Worm (Caenorhabditis elegans): Measurements from ENCODE around the gene clec-212.

Gene clec-212

ce11 chrV:7575563-7575962 is 5.4 kb upstream of the clec-212 start, which contains the start of the genes snu-66 and ints-9 (continued):
- peak; percentile 46 for TF ChIP-seq irx-1 (tag; optimal IDR thresholded peaks at IDR 0.05)
- TF ChIP-seq rnt-1 (tag; optimal IDR thresholded peaks at IDR 0.05): peak; percentile 79
- peak; percentile 27 for TF ChIP-seq ceh-8 (GFP tag; optimal IDR thresholded peaks at IDR 0.05)
- no peak for TF ChIP-seq unc-98 (GFP tag; IDR thresholded peaks at IDR 0.05)
- peak; percentile 66 to 81 (median 67) for TF ChIP-seq ceh-82 (tag; optimal IDR thresholded peaks at IDR 0.05)
- TF ChIP-seq hlh-17 (GFP tag; optimal IDR thresholded peaks at IDR 0.05; ENCODE audit: borderline replicate concordance): no peak
- TF ChIP-seq lin-13 (GFP tag; optimal IDR thresholded peaks at IDR 0.05): peak; percentile 57
- peak; percentile 34 for TF ChIP-seq fos-1 (tag; optimal IDR thresholded peaks at IDR 0.05)
- peak in 1 of 2 experiments; percentile 33 for TF ChIP-seq ztf-11 (tag; optimal IDR thresholded peaks at IDR 0.05)
- no peak for TF ChIP-seq alr-1 (tag; optimal IDR thresholded peaks at IDR 0.05; ENCODE audit: borderline replicate concordance)
- TF ChIP-seq snu-23 (GFP tag; optimal IDR thresholded peaks at IDR 0.05): peak; percentile 84
- TF ChIP-seq F16B12.6 (tag; optimal IDR thresholded peaks at IDR 0.05): peak; percentile 36
- peak; percentile 81 for TF ChIP-seq nhr-85 (tag)
- TF ChIP-seq skn-1 (tag; optimal IDR thresholded peaks at IDR 0.05): peak; percentile 54
- peak; percentile 53 for TF ChIP-seq unc-86 (tag; optimal IDR thresholded peaks at IDR 0.05)
- no peak for TF ChIP-seq ztf-4 (tag; optimal IDR thresholded peaks at IDR 0.05)
- TF ChIP-seq vab-15 (tag; optimal IDR thresholded peaks at IDR 0.05): no peak
- no peak for TF ChIP-seq zip-4 (GFP tag; optimal IDR thresholded peaks at IDR 0.05)
- no peak for TF ChIP-seq efl-3 (GFP tag; optimal IDR thresholded peaks at IDR 0.05)
- no peak for TF ChIP-seq nhr-76 (tag; optimal IDR thresholded peaks at IDR 0.05)
- TF ChIP-seq aha-1 (tag; optimal IDR thresholded peaks at IDR 0.05): no peak
- peak; percentile 71 for TF ChIP-seq unc-130 (tag; optimal IDR thresholded peaks at IDR 0.05)
- peak; percentile 66 for TF ChIP-seq blmp-1 (tag; optimal IDR thresholded peaks at IDR 0.05)
- no peak for TF ChIP-seq pqm-1 (tag; optimal IDR thresholded peaks at IDR 0.05)
- TF ChIP-seq grh-1 (GFP tag; IDR thresholded peaks at IDR 0.05): peak; percentile 64
- TF ChIP-seq aly-2 (tag; optimal IDR thresholded peaks at IDR 0.05): no peak
- TF ChIP-seq sptf-1 (tag; optimal IDR thresholded peaks at IDR 0.05): no peak
- no peak for TF ChIP-seq sox-4 (tag; optimal IDR thresholded peaks at IDR 0.05)

ce11 chrV:7570955-7571354 is 765 bp upstream of the clec-212 start, which contains the start of gene F19F10.14:
F19F10.14 (minus strand) TSS chrV:7571055.
- TF ChIP-seq nhr-11 (tag; optimal IDR thresholded peaks at IDR 0.05) (no peak), sptf-1 (tag; optimal IDR thresholded peaks at IDR 0.05) (no peak), tlp-1 (tag; optimal IDR thresholded peaks at IDR 0.05) (no peak), hpl-2 (GFP tag; optimal IDR thresholded peaks at IDR 0.05) (no peak), snpc-4 (tag; optimal IDR thresholded peaks at IDR 0.05) (no peak), sup-37 (GFP tag; optimal IDR thresholded peaks at IDR 0.05) (no peak)

- TF ChIP-seq ceh-90 (tag; optimal IDR thresholded peaks at IDR 0.05): no peak
Measured at ce11 chrV:7562947-7563346, 7.2 kb downstream of the clec-212 start, which contains the start of gene F19F10.1. F19F10.1 (plus strand) TSS chrV:7563247.

ce11 chrV:7558693-7559092 is 11.5 kb downstream of the clec-212 start, which contains the start of gene ets-7:
ets-7 (minus strand) TSS chrV:7558793.
- TF ChIP-seq efl-1 (optimal IDR thresholded peaks at IDR 0.05) (no peak), efl-1 (GFP tag; optimal IDR thresholded peaks at IDR 0.05 in 1 of 2) (peak in 1 of 2 experiments; percentile 33), F16B12.6 (tag; optimal IDR thresholded peaks at IDR 0.05) (no peak), nhr-76 (tag; optimal IDR thresholded peaks at IDR 0.05) (no peak), aha-1 (tag; optimal IDR thresholded peaks at IDR 0.05) (no peak), snpc-4 (tag; optimal IDR thresholded peaks at IDR 0.05) (no peak), nhr-12 (tag; optimal IDR thresholded peaks at IDR 0.05) (no peak), sox-4 (tag; optimal IDR thresholded peaks at IDR 0.05) (no peak)

- TF ChIP-seq efl-1 (optimal IDR thresholded peaks at IDR 0.05): no peak
- TF ChIP-seq efl-1 (GFP tag; optimal IDR thresholded peaks at IDR 0.05 in 1 of 2): peak in 1 of 2 experiments; percentile 24
- peak; percentile 78 for TF ChIP-seq dsc-1 (tag; optimal IDR thresholded peaks at IDR 0.05)
- peak; percentile 55 for TF ChIP-seq fkh-4 (tag; optimal IDR thresholded peaks at IDR 0.05; ENCODE audit: borderline replicate concordance)
- no peak for TF ChIP-seq egl-13 (tag; optimal IDR thresholded peaks at IDR 0.05)
Measured at ce11 chrV:7555875-7556274, 14.3 kb downstream of the clec-212 start.
